Fruit fly (Drosophila melanogaster): ENCODE data around the gene CG5004.

CG5004 gene

DNA sequence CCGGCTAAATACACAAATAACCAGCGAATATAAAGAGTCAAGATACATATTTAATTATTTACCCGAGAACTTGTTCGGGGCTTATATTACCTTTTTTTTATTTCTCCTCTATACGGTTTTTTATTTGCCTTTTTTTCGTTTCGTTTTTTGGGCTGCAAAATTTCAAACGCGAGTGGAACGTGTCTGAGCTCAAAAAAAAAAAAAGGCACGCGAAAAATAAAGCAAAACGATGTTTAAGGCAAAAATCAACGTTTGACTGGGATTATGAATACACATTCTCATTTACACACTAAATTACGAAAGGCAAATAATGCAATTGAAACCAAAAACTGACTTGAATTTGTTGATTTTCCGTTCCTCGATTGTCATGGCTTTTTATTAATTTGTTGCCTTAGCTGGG lies 2.3 kb downstream of the CG5004 start:
- no peak for TF ChIP-seq rgr (GFP tag; optimal IDR thresholded peaks at IDR 0.05)
- peak; percentile 64 for TF ChIP-seq Sp1 (GFP tag; optimal IDR thresholded peaks at IDR 0.05)
- no peak for TF ChIP-seq pan (optimal IDR thresholded peaks at IDR 0.05)
- no peak for TF ChIP-seq CG9705 (GFP tag; optimal IDR thresholded peaks at IDR 0.05)
- TF ChIP-seq dsf (GFP tag; optimal IDR thresholded peaks at IDR 0.05; ENCODE audit: borderline replicate concordance): no peak
- peak; percentile 36 for TF ChIP-seq jim (GFP tag; optimal IDR thresholded peaks at IDR 0.05)
- TF ChIP-seq CG32264 (GFP tag; optimal IDR thresholded peaks at IDR 0.05): no peak
- no peak for TF ChIP-seq h (GFP tag; optimal IDR thresholded peaks at IDR 0.05)
- TF ChIP-seq Rel (GFP tag; optimal IDR thresholded peaks at IDR 0.05): peak; percentile 20
- no peak for TF ChIP-seq Rel (tag; optimal IDR thresholded peaks at IDR 0.05)
- peak; percentile 46 for TF ChIP-seq CrebA (GFP tag; optimal IDR thresholded peaks at IDR 0.05; ENCODE audit: borderline replicate concordance)

DNA sequence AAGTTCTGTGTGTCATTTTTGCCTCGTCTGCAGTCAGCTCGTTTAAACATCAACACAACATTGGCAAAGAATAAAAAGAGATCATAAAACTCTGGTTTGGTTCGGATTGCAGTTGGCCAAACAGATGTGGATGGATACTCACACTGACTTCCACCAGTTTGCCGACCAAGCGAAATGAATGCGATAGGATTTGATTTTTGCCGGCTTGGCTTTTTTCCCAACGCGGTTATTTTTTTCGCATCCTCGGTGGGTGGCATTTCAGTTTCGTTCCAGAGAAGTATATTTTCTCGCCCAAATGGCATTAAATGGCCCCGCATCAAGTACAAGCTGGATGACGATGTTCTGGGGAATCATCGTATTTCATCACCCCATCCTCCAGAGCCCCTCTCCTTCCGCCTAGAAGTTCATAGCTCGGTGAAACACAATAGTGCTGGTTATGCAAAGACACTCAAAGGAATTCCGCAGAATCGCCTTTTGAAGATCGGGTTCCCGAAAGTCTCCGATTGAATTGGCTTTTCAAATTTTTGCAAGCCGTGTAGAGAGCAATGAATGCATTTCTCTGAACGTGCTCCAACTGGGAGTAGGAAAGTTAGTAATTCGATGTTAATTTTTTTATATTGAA lies 3.3 kb downstream of the CG5004 start:
- TF ChIP-seq usp (GFP tag; optimal IDR thresholded peaks at IDR 0.05) (no peak), Hnf4 (GFP tag; optimal IDR thresholded peaks at IDR 0.05) (no peak), brk (GFP tag; optimal IDR thresholded peaks at IDR 0.05) (no peak), Sp1 (GFP tag; optimal IDR thresholded peaks at IDR 0.05) (no peak), HLH106 (tag; optimal IDR thresholded peaks at IDR 0.05) (no peak), Myc (optimal IDR thresholded peaks at IDR 0.05) (no peak), dmrt93B (GFP tag; optimal IDR thresholded peaks at IDR 0.05) (no peak), Rel (GFP tag; optimal IDR thresholded peaks at IDR 0.05) (no peak), Rel (tag; optimal IDR thresholded peaks at IDR 0.05) (no peak), Abd-B (GFP tag; optimal IDR thresholded peaks at IDR 0.05) (no peak), fru (GFP tag; optimal IDR thresholded peaks at IDR 0.05) (no peak), dsf (GFP tag; optimal IDR thresholded peaks at IDR 0.05; ENCODE audit: borderline replicate concordance) (no peak), Dif (GFP tag; optimal IDR thresholded peaks at IDR 0.05; ENCODE audit: partially characterized antibody) (no peak)

DNA sequence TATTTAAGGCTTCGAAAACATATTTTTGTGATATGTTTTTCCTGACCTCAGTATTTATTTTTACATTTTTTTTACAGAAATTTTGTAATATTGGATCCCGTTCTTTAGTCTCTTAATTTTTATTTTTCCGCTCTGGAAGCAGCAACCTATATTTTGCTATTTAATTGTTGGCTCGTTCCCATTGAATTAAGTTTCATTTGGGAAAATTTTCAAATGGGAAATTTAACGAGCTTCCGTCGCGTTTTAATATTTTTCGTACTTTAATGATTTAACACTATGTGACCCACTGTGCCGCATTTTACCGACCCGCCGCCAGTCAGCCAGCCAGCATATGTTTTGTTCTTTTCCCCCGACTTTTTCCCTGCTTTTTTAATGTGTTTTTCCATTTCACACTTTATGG lies 3.9 kb downstream of the CG5004 start:
- no peak for TF ChIP-seq Vsx2 (GFP tag; optimal IDR thresholded peaks at IDR 0.05; ENCODE audit: partially characterized antibody)
- TF ChIP-seq OdsH (GFP tag; optimal IDR thresholded peaks at IDR 0.05): no peak
- TF ChIP-seq HLH106 (tag; optimal IDR thresholded peaks at IDR 0.05): no peak
- no peak for TF ChIP-seq Myc (optimal IDR thresholded peaks at IDR 0.05)
- no peak for TF ChIP-seq Jra (GFP tag; optimal IDR thresholded peaks at IDR 0.05)
- no peak for TF ChIP-seq N (GFP tag; optimal IDR thresholded peaks at IDR 0.05)
- no peak for TF ChIP-seq sage (GFP tag; optimal IDR thresholded peaks at IDR 0.05)
- no peak for TF ChIP-seq lola (GFP tag; optimal IDR thresholded peaks at IDR 0.05)
- no peak for TF ChIP-seq br (GFP tag; optimal IDR thresholded peaks at IDR 0.05)
- TF ChIP-seq dmrt93B (GFP tag; optimal IDR thresholded peaks at IDR 0.05): no peak
- TF ChIP-seq jim (GFP tag; optimal IDR thresholded peaks at IDR 0.05): no peak
- no peak for TF ChIP-seq foxo (GFP tag; optimal IDR thresholded peaks at IDR 0.05)
- TF ChIP-seq Dfd (GFP tag; optimal IDR thresholded peaks at IDR 0.05): no peak
- no peak for TF ChIP-seq brk (GFP tag; optimal IDR thresholded peaks at IDR 0.05)
- no peak for TF ChIP-seq dsf (GFP tag; optimal IDR thresholded peaks at IDR 0.05; ENCODE audit: borderline replicate concordance)
- no peak for TF ChIP-seq Hr78 (GFP tag; optimal IDR thresholded peaks at IDR 0.05)
- no peak for TF ChIP-seq dl (GFP tag; optimal IDR thresholded peaks at IDR 0.05; ENCODE audit: insufficient read depth in 1 of 2, partially characterized antibody in 2 of 2)

DNA sequence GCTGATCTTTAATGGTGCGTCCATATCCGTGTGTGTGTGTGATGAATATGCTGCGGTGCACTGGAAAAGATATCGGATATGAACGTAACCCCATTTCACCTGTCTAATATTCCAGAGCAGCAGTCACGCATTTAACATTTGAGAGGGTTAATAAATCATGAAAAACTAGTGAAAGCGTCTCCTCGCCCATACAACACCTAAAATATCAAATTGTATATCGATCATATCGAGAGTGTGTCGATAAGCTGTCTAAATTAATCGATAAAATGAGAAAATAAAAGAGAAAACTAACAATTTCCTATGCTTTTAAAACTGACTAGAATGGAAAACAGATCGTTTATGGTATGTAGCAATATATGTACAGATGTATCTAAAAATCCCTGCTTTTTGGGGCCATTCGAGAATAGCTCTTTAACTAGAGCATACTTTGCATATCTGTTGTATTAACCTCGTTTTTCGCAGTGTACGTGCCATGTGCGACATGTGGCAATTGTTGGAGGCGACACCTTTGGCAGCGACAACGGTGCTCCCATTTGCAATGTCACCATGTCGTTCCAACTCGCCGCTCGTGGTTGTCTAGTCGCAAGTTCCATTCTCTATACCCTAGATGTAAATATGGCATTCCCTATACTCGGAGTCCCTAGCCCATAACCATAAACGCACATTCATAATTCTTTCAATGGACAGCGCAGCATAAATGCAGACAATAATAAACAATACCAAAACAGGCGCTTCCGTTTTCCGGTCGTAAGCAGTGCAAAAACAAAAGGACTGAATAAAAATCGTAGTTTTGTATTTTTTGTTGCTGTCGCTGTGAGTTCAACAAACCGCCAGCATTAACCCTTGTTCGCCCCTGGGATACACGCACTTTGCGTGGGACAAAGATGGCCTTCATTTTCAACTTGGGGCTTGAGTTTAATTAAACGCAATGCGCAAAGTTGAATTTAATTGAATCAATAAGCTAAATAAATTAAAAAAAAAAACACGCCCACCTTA lies 4.9 kb downstream of the CG5004 start:
- TF ChIP-seq br (GFP tag; optimal IDR thresholded peaks at IDR 0.05): no peak
- TF ChIP-seq pan (optimal IDR thresholded peaks at IDR 0.05): no peak
- TF ChIP-seq foxo (GFP tag; optimal IDR thresholded peaks at IDR 0.05): no peak
- no peak for TF ChIP-seq HLH106 (tag; optimal IDR thresholded peaks at IDR 0.05)
- TF ChIP-seq Dfd (GFP tag; optimal IDR thresholded peaks at IDR 0.05): no peak
- TF ChIP-seq fru (GFP tag; optimal IDR thresholded peaks at IDR 0.05): no peak
- no peak for TF ChIP-seq Hr83 (GFP tag; optimal IDR thresholded peaks at IDR 0.05; ENCODE audit: poor library complexity, severe bottlenecking)
- TF ChIP-seq sage (GFP tag; optimal IDR thresholded peaks at IDR 0.05): no peak
- TF ChIP-seq OdsH (GFP tag; optimal IDR thresholded peaks at IDR 0.05): no peak
- TF ChIP-seq CrebA (GFP tag; optimal IDR thresholded peaks at IDR 0.05; ENCODE audit: borderline replicate concordance): no peak
- TF ChIP-seq jim (GFP tag; optimal IDR thresholded peaks at IDR 0.05): no peak
- no peak for TF ChIP-seq Dif (GFP tag; optimal IDR thresholded peaks at IDR 0.05; ENCODE audit: partially characterized antibody)
- TF ChIP-seq Jra (GFP tag; optimal IDR thresholded peaks at IDR 0.05): no peak
- no peak for TF ChIP-seq usp (GFP tag; optimal IDR thresholded peaks at IDR 0.05)
- no peak for TF ChIP-seq GATAd (GFP tag; optimal IDR thresholded peaks at IDR 0.05)
- TF ChIP-seq CG32264 (GFP tag; optimal IDR thresholded peaks at IDR 0.05): no peak
- no peak for TF ChIP-seq Mio (GFP tag; optimal IDR thresholded peaks at IDR 0.05)

Measured in whole organism, wandering third instar larva.